Worm (Caenorhabditis elegans) whole organism, early embryonic: ENCODE data around the gene bath-15.

ENCODE experiments used
- B0310.2 ChIP-seq: sonication (generic microtip); optimal IDR thresholded peaks from 2 replicates; lab custom pipeline; 2016; ENCODE audit warnings: mild to moderate bottlenecking, missing genetic modification characterization, missing compliant biosample characterization
- F13C5.2 ChIP-seq: sonication (generic microtip); optimal IDR thresholded peaks from 2 replicates; lab custom pipeline; 2017; ENCODE audit warnings: mild to moderate bottlenecking, missing genetic modification characterization, inconsistent platforms, missing compliant biosample characterization
- aly-1 ChIP-seq: sonication (generic microtip); optimal IDR thresholded peaks from 2 replicates; lab custom pipeline; 2016; ENCODE audit warnings: missing genetic modification characterization, missing compliant biosample characterization
- ama-1 ChIP-seq: fragments of 150-350 bp; optimal IDR thresholded peaks from 2 replicates; lab custom pipeline; 2014
- ceh-13 ChIP-seq: fragments of 200-800 bp; sonication (Bioruptor generic); optimal IDR thresholded peaks from 2 replicates; lab custom pipeline; 2018; ENCODE audit warnings: mild to moderate bottlenecking, missing genetic modification characterization, missing compliant biosample characterization
- ceh-36 ChIP-seq: sonication (generic microtip); optimal IDR thresholded peaks from 2 replicates; lab custom pipeline; 2016; ENCODE audit warnings: missing genetic modification characterization, inconsistent platforms, missing compliant biosample characterization
- ets-7 ChIP-seq: sonication (generic microtip); optimal IDR thresholded peaks from 2 replicates; lab custom pipeline; 2016; ENCODE audit warnings: missing genotype, missing genetic modification characterization, missing compliant biosample characterization
- flt-1 ChIP-seq: fragments of 200-800 bp; sonication (Bioruptor generic); IDR thresholded peaks from 2 replicates; pipeline ENCODE4 v1.3.6; 2022; ENCODE audit warnings: missing genetic modification characterization, missing compliant biosample characterization
- hmbx-1 ChIP-seq: sonication (generic microtip); optimal IDR thresholded peaks from 2 replicates; lab custom pipeline; 2016; ENCODE audit warnings: mild to moderate bottlenecking, missing genetic modification characterization, missing compliant biosample characterization
- hmg-4 ChIP-seq: fragments of 200-800 bp; sonication (Bioruptor generic); optimal IDR thresholded peaks from 2 replicates; lab custom pipeline; 2018; ENCODE audit warnings: mild to moderate bottlenecking, missing genetic modification characterization, missing compliant biosample characterization
- hnd-1 ChIP-seq: sonication (generic microtip); optimal IDR thresholded peaks from 2 replicates; lab custom pipeline; 2016; ENCODE audit warnings: missing genetic modification characterization, missing compliant biosample characterization
- pes-1 ChIP-seq: fragments of 200-800 bp; sonication (Bioruptor generic); IDR thresholded peaks from 2 replicates; pipeline ENCODE4 v1.3.6; 2022; ENCODE audit warnings: missing genetic modification reagents, missing genetic modification characterization, missing compliant biosample characterization
- scrt-1 ChIP-seq: fragments of 200-800 bp; sonication (Bioruptor generic); IDR thresholded peaks from 2 replicates; pipeline ENCODE4 v1.3.6; 2022; ENCODE audit warnings: missing genetic modification characterization, missing compliant biosample characterization
- sea-1 ChIP-seq: fragments of 200-800 bp; sonication (Bioruptor generic); conservative IDR thresholded peaks from 2 replicates; pipeline ENCODE4 v1.3.6; 2022; ENCODE audit warnings: missing genetic modification characterization, missing compliant biosample characterization
- tbx-37 ChIP-seq: fragments of 200-800 bp; sonication (Bioruptor generic); conservative IDR thresholded peaks from 2 replicates; pipeline ENCODE4 v1.3.6; 2022; ENCODE audit warnings: missing genetic modification reagents, missing genetic modification characterization, missing compliant biosample characterization
- tra-4 ChIP-seq: sonication (generic microtip); optimal IDR thresholded peaks from 2 replicates; lab custom pipeline; 2017; ENCODE audit warnings: missing genetic modification characterization, missing compliant biosample characterization

Gene bath-15

ce11 chrIII:7737646-7738258, 38.1 kb downstream of the bath-15 start:
- TF ChIP-seq tbx-37 (GFP tag; lab: Robert Waterston, UW) (no peak), hmg-4 (GFP tag; lab: Kevin White, UChicago) (no peak), F13C5.2 (tag; lab: Kevin White, UChicago) (no peak), hmbx-1 (tag; lab: Kevin White, UChicago) (no peak)

- TF ChIP-seq hmg-4 (GFP tag; lab: Kevin White, UChicago) (no peak), ama-1 (lab: Kevin White, UChicago) (peak; percentile 60), B0310.2 (tag; lab: Kevin White, UChicago) (peak; percentile 47)
These were observed 39.0 kb downstream of the bath-15 start for ce11 chrIII:7736806-7737205.

DNA sequence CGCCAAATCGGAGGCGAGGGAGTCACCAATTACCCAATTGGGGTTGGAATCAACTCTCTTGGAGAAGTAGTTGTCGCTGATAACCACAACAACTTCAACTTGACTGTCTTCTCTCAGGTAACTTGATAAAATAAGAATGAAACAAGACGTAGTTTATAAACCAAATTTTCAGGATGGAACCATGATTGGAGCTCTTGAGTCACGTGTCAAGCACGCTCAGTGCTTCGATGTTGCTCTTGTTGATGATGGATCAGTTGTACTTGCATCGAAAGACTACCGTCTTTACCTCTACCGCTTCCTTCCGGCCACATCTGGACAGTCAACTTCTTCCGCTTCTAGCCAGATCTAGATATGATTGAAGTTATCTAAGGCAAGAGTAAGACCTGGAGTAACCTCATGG, 39.8 kb downstream of the bath-15 start:
- TF ChIP-seq B0310.2 (tag; lab: Kevin White, UChicago), result no peak
- no peak for TF ChIP-seq hmbx-1 (tag; lab: Kevin White, UChicago)

DNA sequence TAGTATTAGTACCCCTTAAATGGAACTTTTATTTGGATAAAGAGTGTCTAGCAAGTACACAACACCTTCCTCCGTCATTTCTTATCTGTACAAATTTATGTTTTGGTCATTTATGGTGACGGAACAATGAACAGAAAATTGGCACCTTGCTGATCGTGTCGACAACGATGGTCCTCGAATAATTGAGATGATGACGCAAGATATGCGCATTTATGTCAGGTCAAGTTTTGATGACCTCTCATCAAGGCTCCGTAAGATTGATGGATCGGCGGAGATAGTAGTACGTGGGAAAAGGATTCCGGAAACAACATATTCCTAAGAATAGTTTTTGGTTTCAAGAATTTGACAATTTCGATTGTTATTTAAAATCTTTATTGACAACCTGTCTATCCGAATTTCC, 41.7 kb downstream of the bath-15 start:
- TF ChIP-seq scrt-1 (GFP tag; lab: Robert Waterston, UW) (no peak), ceh-36 (tag; lab: Kevin White, UChicago) (no peak), F13C5.2 (tag; lab: Kevin White, UChicago) (no peak), pes-1 (GFP tag; lab: Robert Waterston, UW) (no peak), aly-1 (tag; lab: Kevin White, UChicago) (no peak), tbx-37 (GFP tag; lab: Robert Waterston, UW) (no peak)

DNA sequence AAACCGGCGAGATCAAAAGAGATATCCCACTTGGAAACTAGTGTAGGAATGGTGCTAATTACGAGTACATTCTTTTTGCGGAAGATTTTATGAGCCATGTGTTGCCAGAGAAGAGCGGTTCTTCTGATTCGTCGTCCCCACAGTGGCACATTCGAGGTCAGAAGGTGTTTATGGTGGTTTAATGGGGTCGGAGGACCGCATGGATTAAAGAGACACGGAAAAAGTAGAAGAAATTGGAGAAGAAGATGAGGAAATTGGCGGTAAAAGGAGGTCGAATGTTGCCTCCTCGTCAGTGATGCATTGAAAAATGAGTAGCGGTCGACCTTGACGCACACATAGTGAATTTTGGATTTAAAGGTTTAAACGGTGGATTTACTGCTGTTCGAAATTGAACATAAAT, 42.3 kb downstream of the bath-15 start:
- no peak for TF ChIP-seq aly-1 (tag; lab: Kevin White, UChicago)
- TF ChIP-seq hmg-4 (GFP tag; lab: Kevin White, UChicago), result peak; percentile 38
- peak; percentile 10 for TF ChIP-seq tra-4 (tag; lab: Kevin White, UChicago)
- no peak for TF ChIP-seq flt-1 (GFP tag; lab: Robert Waterston, UW)

ce11 chrIII:7731085-7731484, 44.7 kb downstream of the bath-15 start:
- TF ChIP-seq hmbx-1 (tag; lab: Kevin White, UChicago) (no peak), ets-7 (no peak), scrt-1 (GFP tag; lab: Robert Waterston, UW) (no peak), hmg-4 (GFP tag; lab: Kevin White, UChicago) (no peak), pes-1 (GFP tag; lab: Robert Waterston, UW) (no peak), hnd-1 (tag; lab: Kevin White, UChicago) (no peak), tra-4 (tag; lab: Kevin White, UChicago) (no peak), tbx-37 (GFP tag; lab: Robert Waterston, UW) (no peak), ama-1 (lab: Kevin White, UChicago) (no peak), ceh-13 (GFP tag; lab: Kevin White, UChicago) (no peak), flt-1 (GFP tag; lab: Robert Waterston, UW) (no peak), aly-1 (tag; lab: Kevin White, UChicago) (no peak)

DNA sequence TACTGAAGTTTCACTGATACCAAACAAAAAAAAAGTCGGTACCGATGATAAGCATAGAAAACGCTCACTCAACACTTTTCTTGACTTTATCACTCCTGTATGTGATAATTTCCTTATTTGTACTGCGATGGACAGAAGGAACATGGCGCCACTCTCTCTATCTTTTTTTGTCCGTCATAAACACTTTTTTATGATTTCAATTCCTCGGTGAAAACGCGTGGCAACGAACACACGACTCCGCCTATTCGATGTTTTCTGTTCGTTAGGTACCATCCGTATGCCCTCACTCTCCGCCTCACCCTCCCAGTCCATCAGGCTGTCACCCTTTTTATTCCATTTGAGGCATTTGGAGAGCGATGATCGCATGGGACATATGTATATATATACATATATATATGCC, 45.5 kb downstream of the bath-15 start:
- no peak for TF ChIP-seq pes-1 (GFP tag; lab: Robert Waterston, UW)
- TF ChIP-seq hmg-4 (GFP tag; lab: Kevin White, UChicago), result peak; percentile 1

DNA sequence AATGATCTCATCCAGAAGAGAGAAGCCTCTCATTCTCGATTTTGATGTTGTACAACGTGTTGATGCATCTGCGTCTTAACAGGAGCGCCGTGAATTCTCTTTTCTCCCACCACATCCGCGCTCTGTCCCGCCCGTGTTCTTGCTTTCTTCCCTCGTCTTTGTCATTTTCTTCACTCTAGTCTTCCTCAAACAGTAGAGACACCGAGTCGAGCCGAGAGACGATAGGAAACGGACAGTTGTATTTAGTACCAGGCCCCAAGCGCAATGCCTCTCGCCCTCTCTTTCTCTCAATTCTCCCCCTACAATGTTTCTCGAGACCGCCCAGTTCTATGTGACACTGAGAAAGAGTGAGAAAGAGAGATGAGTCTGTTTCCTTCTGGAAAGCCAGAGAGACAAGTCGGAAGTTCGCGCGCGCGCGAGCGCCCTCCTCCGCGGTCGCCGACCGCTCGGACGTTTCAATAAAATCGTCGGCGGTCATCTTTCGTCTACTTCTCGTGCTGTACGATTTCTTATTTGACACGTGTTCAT, 46.2 kb downstream of the bath-15 start, which contains the start of gene ZK112.4:
Gene ZK112.4 (minus strand): TSS at position 478 of the 528 bp plus-strand sequence.
- TF ChIP-seq hmg-4 (GFP tag; lab: Kevin White, UChicago) (peak; percentile 44), ceh-36 (tag; lab: Kevin White, UChicago) (no peak), ama-1 (lab: Kevin White, UChicago) (no peak), flt-1 (GFP tag; lab: Robert Waterston, UW) (no peak), scrt-1 (GFP tag; lab: Robert Waterston, UW) (no peak), hnd-1 (tag; lab: Kevin White, UChicago) (no peak), pes-1 (GFP tag; lab: Robert Waterston, UW) (no peak), ets-7 (no peak)

ce11 chrIII:7729062-7729461, 46.8 kb downstream of the bath-15 start:
- no peak for TF ChIP-seq hmg-4 (GFP tag; lab: Kevin White, UChicago)
- no peak for TF ChIP-seq ceh-36 (tag; lab: Kevin White, UChicago)
- no peak for TF ChIP-seq B0310.2 (tag; lab: Kevin White, UChicago)
- no peak for TF ChIP-seq ceh-13 (GFP tag; lab: Kevin White, UChicago)
- no peak for TF ChIP-seq sea-1 (GFP tag; lab: Robert Waterston, UW)
- no peak for TF ChIP-seq tbx-37 (GFP tag; lab: Robert Waterston, UW)
